Fruit fly (Drosophila melanogaster): Measurements from ENCODE around the gene CG10958.
A peak's percentile ranks its signal among the peaks of the same experiment; 100 is the strongest.

CG10958 gene

dm6 chrX:8157294-8157693 lies 25.2 kb downstream of the CG10958 start, which contains the start of the genes Traf6 and GIIIspla2 (continued):
- TF ChIP-seq CG14050 (GFP tag; IDR thresholded peaks at IDR 0.05): peak; percentile 72
- TF ChIP-seq CG32532 (GFP tag; IDR thresholded peaks at IDR 0.05): peak; percentile 83
- peak; percentile 48 for TF ChIP-seq nerfin-1 (tag; optimal IDR thresholded peaks at IDR 0.05)
- no peak for TF ChIP-seq CG11504 (tag; optimal IDR thresholded peaks at IDR 0.05)
- no peak for TF ChIP-seq tll (GFP tag; optimal IDR thresholded peaks at IDR 0.05)
- no peak for TF ChIP-seq Trl (optimal IDR thresholded peaks at IDR 0.05)
- TF ChIP-seq Trl (GFP tag; optimal IDR thresholded peaks at IDR 0.05): peak; percentile 64
- peak; percentile 78 for TF ChIP-seq Hr3 (GFP tag; optimal IDR thresholded peaks at IDR 0.05)
- TF ChIP-seq emc (GFP tag; optimal IDR thresholded peaks at IDR 0.05): peak; percentile 21
- TF ChIP-seq chif (GFP tag; optimal IDR thresholded peaks at IDR 0.05): peak; percentile 55 to 61
- peak; percentile 70 for TF ChIP-seq Mad (GFP tag; optimal IDR thresholded peaks at IDR 0.05)
- TF ChIP-seq CG6683 (GFP tag; optimal IDR thresholded peaks at IDR 0.05): peak; percentile 36
- TF ChIP-seq ems (GFP tag; optimal IDR thresholded peaks at IDR 0.05): peak; percentile 63
- TF ChIP-seq CG13123 (GFP tag; optimal IDR thresholded peaks at IDR 0.05): peak; percentile 41
- peak; percentile 60 for TF ChIP-seq CG17359 (tag; optimal IDR thresholded peaks at IDR 0.05)
- peak; percentile 86 for TF ChIP-seq B-H2 (GFP tag; optimal IDR thresholded peaks at IDR 0.05)
- peak; percentile 56 for TF ChIP-seq seq (GFP tag; IDR thresholded peaks at IDR 0.05)
- TF ChIP-seq CG3407 (GFP tag; optimal IDR thresholded peaks at IDR 0.05): peak; percentile 48
- TF ChIP-seq CG30020 (tag; optimal IDR thresholded peaks at IDR 0.05): peak; percentile 71
- peak; percentile 78 for TF ChIP-seq CG7372 (GFP tag; IDR thresholded peaks at IDR 0.05)
- TF ChIP-seq Hsf (GFP tag; optimal IDR thresholded peaks at IDR 0.05): peak; percentile 70
- peak; percentile 50; the same call in 1 of the 2 replicates for TF ChIP-seq NFAT (GFP tag; IDR thresholded peaks at IDR 0.05)
- peak; percentile 78 for TF ChIP-seq CG10543 (GFP tag; optimal IDR thresholded peaks at IDR 0.05)
- TF ChIP-seq CG30431 (GFP tag; optimal IDR thresholded peaks at IDR 0.05): peak; percentile 67
- TF ChIP-seq CG9727 (GFP tag; optimal IDR thresholded peaks at IDR 0.05): peak; percentile 62
- TF ChIP-seq sim (GFP tag; IDR thresholded peaks at IDR 0.05): 0 out of 2 replicates have a peak, but pooled peaks have one; percentile 48
- no peak for TF ChIP-seq inv (GFP tag; IDR thresholded peaks at IDR 0.05; ENCODE audit: partially characterized antibody)
- peak; percentile 50 for TF ChIP-seq maf-S (GFP tag; optimal IDR thresholded peaks at IDR 0.05)
- TF ChIP-seq btn (GFP tag; optimal IDR thresholded peaks at IDR 0.05): peak; percentile 36
- TF ChIP-seq sug (tag; optimal IDR thresholded peaks at IDR 0.05): peak; percentile 84
- TF ChIP-seq Max (GFP tag; optimal IDR thresholded peaks at IDR 0.05): peak; percentile 67
- TF ChIP-seq Abd-B (GFP tag; optimal IDR thresholded peaks at IDR 0.05): peak; percentile 72
- peak in 1 of 2 experiments; percentile 75 for TF ChIP-seq bsh (GFP tag; optimal IDR thresholded peaks at IDR 0.05)
- no peak for TF ChIP-seq CG6791 (GFP tag; IDR thresholded peaks at IDR 0.05; ENCODE audit: partially characterized antibody)
- TF ChIP-seq Xbp1 (GFP tag; optimal IDR thresholded peaks at IDR 0.05): peak; percentile 75
- TF ChIP-seq CG2202 (tag; optimal IDR thresholded peaks at IDR 0.05): no peak
- TF ChIP-seq YL-1 (GFP tag; optimal IDR thresholded peaks at IDR 0.05): peak; percentile 19
- no peak for TF ChIP-seq CG3838 (GFP tag; optimal IDR thresholded peaks at IDR 0.05)
- peak; percentile 79 for TF ChIP-seq mam (GFP tag; optimal IDR thresholded peaks at IDR 0.05)
- no peak for TF ChIP-seq Hmx (GFP tag; optimal IDR thresholded peaks at IDR 0.05)
- peak; percentile 56 for TF ChIP-seq schlank (tag; optimal IDR thresholded peaks at IDR 0.05)
- TF ChIP-seq sqz (GFP tag; optimal IDR thresholded peaks at IDR 0.05): no peak
- peak; percentile 66 for TF ChIP-seq CG16815 (GFP tag; optimal IDR thresholded peaks at IDR 0.05)
- peak; percentile 74 for TF ChIP-seq bab2 (GFP tag; optimal IDR thresholded peaks at IDR 0.05)
- peak; percentile 63 for TF ChIP-seq twi (tag; optimal IDR thresholded peaks at IDR 0.05)
- TF ChIP-seq wdn (GFP tag; IDR thresholded peaks at IDR 0.05): peak; percentile 59; the same call in 1 of the 2 replicates
- peak; percentile 56; the same call in 1 of the 2 replicates for TF ChIP-seq Taf1 (GFP tag; IDR thresholded peaks at IDR 0.05)
- TF ChIP-seq CG18262 (tag; optimal IDR thresholded peaks at IDR 0.05): peak; percentile 86
- TF ChIP-seq CG7357 (GFP tag; IDR thresholded peaks at IDR 0.05): peak; percentile 100
- peak; percentile 59 for TF ChIP-seq B-H1 (GFP tag; IDR thresholded peaks at IDR 0.05)
- no peak for TF ChIP-seq CG1529 (GFP tag; optimal IDR thresholded peaks at IDR 0.05)

Data from whole organism, embryonic.